Fruit fly (Drosophila melanogaster) whole organism, embryonic: ENCODE measurements around the gene CG10194.

ENCODE experiments used
- Bgb ChIP-seq: fragments of 200-800 bp; sonication (Bioruptor generic); IDR thresholded peaks from 2 replicates; pipeline ENCODE4 v1.3.6; 2022; ENCODE audit warnings: missing biosample characterization, missing genetic modification characterization; ENCODE audit not compliant: partially characterized antibody
- CG10267 ChIP-seq: fragments of 200-800 bp; sonication (Bioruptor generic); optimal IDR thresholded peaks from 2 replicates; lab custom pipeline; 2018; ENCODE audit warnings: missing biosample characterization, mild to moderate bottlenecking, missing genetic modification characterization, moderate library complexity
- CG12659 ChIP-seq: fragments of 200-800 bp; sonication (Bioruptor generic); optimal IDR thresholded peaks from 3 replicates; lab custom pipeline; 2017; ENCODE audit warnings: mild to moderate bottlenecking, missing biosample characterization, missing genetic modification reagents, missing genetic modification characterization
- CG14860 ChIP-seq: fragments of 200-800 bp; sonication (Bioruptor generic); IDR thresholded peaks from 3 replicates; pipeline ENCODE4 v1.3.6; 2022; ENCODE audit warnings: missing biosample characterization, missing genetic modification characterization; ENCODE audit not compliant: partially characterized antibody
- CG16813 ChIP-seq: fragments of 200-800 bp; sonication (Bioruptor generic); IDR thresholded peaks from 3 replicates; pipeline ENCODE4 v1.3.6; 2022; ENCODE audit warnings: missing biosample characterization, missing genetic modification characterization; ENCODE audit not compliant: partially characterized antibody
- CG17829 ChIP-seq: fragments of 200-800 bp; optimal IDR thresholded peaks from 2 replicates; lab custom pipeline; 2019; ENCODE audit warnings: missing biosample characterization, mild to moderate bottlenecking, missing genetic modification characterization, moderate library complexity
- CG2120 ChIP-seq: fragments of 200-800 bp; sonication (Bioruptor generic); optimal IDR thresholded peaks from 3 replicates; lab custom pipeline; 2016; ENCODE audit warnings: missing biosample characterization, missing genetic modification characterization
- CG32772 ChIP-seq: fragments of 200-800 bp; sonication (Bioruptor generic); IDR thresholded peaks from 2 replicates; pipeline ENCODE4 v1.3.6; 2022; ENCODE audit warnings: missing biosample characterization, missing genetic modification characterization
- CG3726 ChIP-seq: fragments of 200-800 bp; sonication (Bioruptor generic); IDR thresholded peaks from 3 replicates; pipeline ENCODE4, ENCODE4 v1.3.6; 2022; ENCODE audit warnings: missing biosample characterization, missing genetic modification characterization
- CG4282 ChIP-seq: fragments of 200-800 bp; sonication (Bioruptor generic); optimal IDR thresholded peaks from 2 replicates; lab custom pipeline; 2016; ENCODE audit warnings: missing biosample characterization, missing genetic modification characterization
- CG4328 ChIP-seq: fragments of 200-800 bp; sonication (Bioruptor generic); optimal IDR thresholded peaks from 3 replicates; lab custom pipeline; 2017; ENCODE audit warnings: missing biosample characterization, missing genetic modification reagents, missing genetic modification characterization
- CG4360 ChIP-seq: fragments of 200-800 bp; sonication (Bioruptor generic); IDR thresholded peaks from 2 replicates; pipeline ENCODE4 v1.3.6; 2022; ENCODE audit warnings: missing biosample characterization, missing genetic modification characterization
- CG4854 ChIP-seq: fragments of 200-800 bp; sonication (Bioruptor generic); optimal IDR thresholded peaks from 2 replicates; lab custom pipeline; 2016; ENCODE audit warnings: missing biosample characterization, missing genetic modification characterization, inconsistent platforms
- CG5245 ChIP-seq: fragments of 200-800 bp; sonication (Bioruptor generic); optimal IDR thresholded peaks from 3 replicates; lab custom pipeline; 2016; ENCODE audit warnings: missing biosample characterization, missing genetic modification characterization
- CG6765 ChIP-seq: fragments of 200-800 bp; sonication (Bioruptor generic); optimal IDR thresholded peaks from 3 replicates; lab custom pipeline; 2017; ENCODE audit warnings: missing biosample characterization, mild to moderate bottlenecking, missing genetic modification characterization
- CG6854 ChIP-seq: fragments of 200-800 bp; sonication (Bioruptor generic); optimal IDR thresholded peaks from 3 replicates; lab custom pipeline; 2017; ENCODE audit warnings: missing biosample characterization, mild to moderate bottlenecking, missing genetic modification characterization
- CG7987 ChIP-seq: fragments of 200-800 bp; sonication (Bioruptor generic); optimal IDR thresholded peaks from 2 replicates; lab custom pipeline; 2018; ENCODE audit warnings: missing biosample characterization, mild to moderate bottlenecking, missing genetic modification characterization, moderate library complexity
- CG9932 ChIP-seq: fragments of 200-800 bp; sonication (Bioruptor generic); IDR thresholded peaks from 2 replicates; pipeline ENCODE4 v1.3.6; 2022; ENCODE audit warnings: missing biosample characterization, missing genetic modification characterization
- Dad ChIP-seq: fragments of 200-800 bp; sonication (Bioruptor generic); optimal IDR thresholded peaks from 3 replicates; lab custom pipeline; 2016; ENCODE audit warnings: missing biosample characterization, missing genetic modification characterization
- Deaf1 ChIP-seq: fragments of 200-800 bp; optimal IDR thresholded peaks from 3 replicates; lab custom pipeline; 2019; ENCODE audit warnings: missing biosample characterization, mild to moderate bottlenecking, missing genetic modification characterization, moderate library complexity
- Dfd ChIP-seq, 2 experiments: fragments of >200 bp; optimal IDR thresholded peaks; 2 replicates each; lab custom pipeline; 2017; ENCODE audit warnings: missing biosample characterization in 2 of 2, missing genetic modification characterization in 2 of 2
- Hmr ChIP-seq: fragments of 200-800 bp; sonication (Bioruptor generic); optimal IDR thresholded peaks from 3 replicates; lab custom pipeline; 2017; ENCODE audit warnings: mild to moderate bottlenecking, missing biosample characterization, missing genetic modification reagents, missing genetic modification characterization
- Lim3 ChIP-seq: fragments of 200-800 bp; sonication (Bioruptor generic); IDR thresholded peaks from 2 replicates; pipeline ENCODE4 v1.3.6; 2022; ENCODE audit warnings: missing biosample characterization, missing genetic modification characterization
- Med ChIP-seq: fragments of 200-800 bp; sonication (Bioruptor generic); peaks from one replicate; lab custom pipeline; 2016; ENCODE audit warnings: missing biosample characterization, missing genetic modification characterization, mild to moderate bottlenecking, inconsistent platforms, moderate library complexity
- Nf-YB ChIP-seq: fragments of 200-800 bp; sonication (Bioruptor generic); optimal IDR thresholded peaks from 3 replicates; lab custom pipeline; 2019; ENCODE audit warnings: missing biosample characterization, mild to moderate bottlenecking, missing genetic modification characterization, moderate library complexity
- Sin3A ChIP-seq: fragments of >200 bp; optimal IDR thresholded peaks from 2 replicates; lab custom pipeline; 2018
- Sry-β ChIP-seq: fragments of 200-800 bp; sonication (Bioruptor generic); optimal IDR thresholded peaks from 2 replicates; lab custom pipeline; 2018; ENCODE audit warnings: missing biosample characterization, mild to moderate bottlenecking, missing genetic modification characterization, moderate library complexity
- al ChIP-seq: fragments of 200-800 bp; sonication (Bioruptor generic); IDR thresholded peaks from 2 replicates; pipeline ENCODE4 v1.3.6; 2022; ENCODE audit warnings: missing biosample characterization, missing genetic modification characterization
- ara ChIP-seq: fragments of 200-800 bp; sonication (Bioruptor generic); IDR thresholded peaks from 2 replicates; pipeline ENCODE4 v1.3.6; 2022; ENCODE audit warnings: missing biosample characterization, missing genetic modification characterization
- bbx ChIP-seq: fragments of 200-800 bp; sonication (Bioruptor generic); IDR thresholded peaks from 2 replicates; pipeline ENCODE4 v1.3.6; 2022; ENCODE audit warnings: missing biosample characterization, missing genetic modification characterization; ENCODE audit not compliant: partially characterized antibody
- esg ChIP-seq: fragments of 200-800 bp; sonication (Bioruptor generic); conservative IDR thresholded peaks from 2 replicates; pipeline ENCODE4 v1.3.6; 2022; ENCODE audit warnings: missing biosample characterization, missing genetic modification characterization
- fu2 ChIP-seq: fragments of 200-800 bp; sonication (Bioruptor generic); optimal IDR thresholded peaks from 2 replicates; lab custom pipeline; 2016; ENCODE audit warnings: missing biosample characterization, missing genetic modification characterization
- grau ChIP-seq: fragments of 200-800 bp; optimal IDR thresholded peaks from 3 replicates; lab custom pipeline; 2019; ENCODE audit warnings: missing biosample characterization, mild to moderate bottlenecking, missing genetic modification characterization, moderate library complexity
- grn ChIP-seq: fragments of 200-800 bp; sonication (Bioruptor generic); optimal IDR thresholded peaks from 3 replicates; lab custom pipeline; 2017; ENCODE audit warnings: missing biosample characterization, missing genetic modification characterization
- jumu ChIP-seq: fragments of 200-800 bp; sonication (Bioruptor generic); optimal IDR thresholded peaks from 3 replicates; lab custom pipeline; 2016; ENCODE audit warnings: missing biosample characterization, missing genetic modification characterization
- klu ChIP-seq: fragments of 200-800 bp; sonication (Bioruptor generic); IDR thresholded peaks from 2 replicates; pipeline ENCODE4 v1.3.6; 2022; ENCODE audit warnings: missing biosample characterization, missing genetic modification characterization
- lmd ChIP-seq: fragments of 200-800 bp; sonication (Bioruptor generic); IDR thresholded peaks from 2 replicates; pipeline ENCODE4 v1.3.6; 2022; ENCODE audit warnings: missing biosample characterization, missing genetic modification characterization
- peb ChIP-seq: fragments of 200-800 bp; sonication (Bioruptor generic); IDR thresholded peaks from 2 replicates; pipeline ENCODE4 v1.3.6; 2022; ENCODE audit warnings: missing biosample characterization, missing genetic modification characterization
- pfk ChIP-seq: fragments of 200-800 bp; sonication (Bioruptor generic); optimal IDR thresholded peaks from 2 replicates; lab custom pipeline; 2018; ENCODE audit warnings: missing biosample characterization, mild to moderate bottlenecking, missing genetic modification characterization, moderate library complexity
- pho ChIP-seq: fragments of 200-800 bp; sonication (Bioruptor generic); optimal IDR thresholded peaks from 2 replicates; lab custom pipeline; 2016; ENCODE audit warnings: missing biosample characterization, missing genetic modification characterization
- psq ChIP-seq: fragments of 200-800 bp; sonication (Bioruptor generic); optimal IDR thresholded peaks from 2 replicates; lab custom pipeline; 2017; ENCODE audit warnings: missing biosample characterization, missing genetic modification characterization
- sima ChIP-seq: fragments of 200-800 bp; sonication (Bioruptor generic); optimal IDR thresholded peaks from 2 replicates; lab custom pipeline; 2016; ENCODE audit warnings: missing biosample characterization, missing genetic modification characterization
- sisA ChIP-seq: fragments of 200-800 bp; sonication (Bioruptor generic); IDR thresholded peaks from 2 replicates; pipeline ENCODE4 v1.3.6; 2022; ENCODE audit warnings: missing biosample characterization, missing genetic modification characterization
- slbo ChIP-seq: fragments of 200-800 bp; sonication (Bioruptor generic); IDR thresholded peaks from 2 replicates; pipeline ENCODE4 v1.3.6; 2022; ENCODE audit warnings: missing biosample characterization, missing genetic modification characterization
- sna ChIP-seq: fragments of 200-800 bp; sonication (Bioruptor generic); IDR thresholded peaks from 2 replicates; pipeline ENCODE4 v1.3.6; 2022; ENCODE audit warnings: missing biosample characterization, missing genetic modification characterization; ENCODE audit not compliant: partially characterized antibody
- sob ChIP-seq: fragments of 200-800 bp; sonication (Bioruptor generic); IDR thresholded peaks from 2 replicates; pipeline ENCODE4 v1.3.6; 2022; ENCODE audit warnings: missing biosample characterization, missing genetic modification characterization
- tup ChIP-seq: fragments of 200-800 bp; sonication (Bioruptor generic); optimal IDR thresholded peaks from 2 replicates; lab custom pipeline; 2016; ENCODE audit warnings: missing biosample characterization, mild to moderate bottlenecking, missing genetic modification characterization, moderate library complexity
- tx ChIP-seq: fragments of 200-800 bp; sonication (Bioruptor generic); optimal IDR thresholded peaks from 2 replicates; lab custom pipeline; 2016; ENCODE audit warnings: missing biosample characterization, missing genetic modification characterization
- usp ChIP-seq: fragments of >200 bp; optimal IDR thresholded peaks from 2 replicates; lab custom pipeline; 2017; ENCODE audit warnings: missing biosample characterization, missing genetic modification characterization
- vnd ChIP-seq: fragments of 200-800 bp; sonication (Bioruptor generic); IDR thresholded peaks from 3 replicates; pipeline ENCODE4 v1.3.6; 2022; ENCODE audit warnings: missing biosample characterization, missing genetic modification characterization; ENCODE audit not compliant: partially characterized antibody

CG10194 gene

DNA sequence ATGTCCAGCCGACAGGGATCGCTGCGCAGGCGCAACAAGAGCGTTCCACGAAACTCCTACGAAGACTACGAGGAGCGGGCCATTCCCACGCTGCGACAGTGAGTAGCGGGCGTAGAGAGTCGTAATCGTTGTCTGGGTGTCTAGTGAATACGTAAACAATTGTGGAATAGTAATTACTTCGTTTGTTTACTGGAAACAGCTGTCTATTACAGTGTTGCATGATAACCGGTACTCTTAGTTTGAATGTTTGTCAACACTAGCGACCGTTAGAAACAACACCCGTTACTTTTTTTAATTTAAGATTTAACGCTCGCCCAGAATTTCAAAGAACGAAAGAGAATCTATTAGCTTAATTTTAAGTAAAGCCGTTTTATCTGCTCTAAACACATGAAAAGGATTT lies 40.2 kb upstream of the CG10194 start, which contains the start of gene CG10165 (continued):
- TF ChIP-seq jumu (GFP tag; lab: Kevin White, UChicago) (no peak), sima (GFP tag; lab: Kevin White, UChicago) (no peak), slbo (GFP tag; lab: Robert Waterston, UW) (no peak), bbx (GFP tag; lab: Robert Waterston, UW) (no peak), CG7987 (GFP tag; lab: Kevin White, UChicago) (no peak), CG6765 (GFP tag; lab: Kevin White, UChicago) (no peak)

DNA sequence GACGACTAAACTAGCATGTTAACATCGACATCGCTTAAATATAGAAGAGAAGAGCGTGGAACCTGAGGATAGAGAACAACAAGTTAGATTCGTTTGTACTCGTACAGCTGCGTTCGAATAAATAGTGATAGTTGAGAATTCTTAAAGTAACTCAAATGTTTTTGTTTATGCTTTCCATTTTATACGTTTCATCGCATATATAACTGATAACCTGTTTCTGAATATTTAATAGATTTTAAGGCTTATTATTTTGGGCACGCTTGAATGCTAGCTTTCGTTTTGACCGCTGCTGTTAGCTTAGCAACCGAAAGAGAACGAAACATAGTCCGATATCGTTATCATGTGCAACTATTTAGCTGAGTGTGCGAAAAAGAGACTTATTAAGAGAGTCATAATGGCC lies 38.4 kb upstream of the CG10194 start:
- TF ChIP-seq CG4282 (GFP tag; lab: Kevin White, UChicago) (peak; percentile 89), sna (no peak), Dfd (GFP tag; optimal IDR thresholded peaks at IDR 0.05; lab: Kevin White, UChicago) (peak in 1 of 2 experiments; percentile 29), sisA (GFP tag; lab: Robert Waterston, UW) (peak; percentile 91), vnd (no peak), CG16813 (GFP tag; lab: Robert Waterston, UW) (no peak), psq (GFP tag; lab: Kevin White, UChicago) (peak; percentile 55), CG10267 (tag; lab: Kevin White, UChicago) (peak; percentile 86), CG9932 (GFP tag; lab: Robert Waterston, UW) (peak; percentile 98), CG32772 (GFP tag; lab: Robert Waterston, UW) (peak; percentile 93), CG4854 (GFP tag; lab: Kevin White, UChicago) (peak; percentile 94), ara (peak; percentile 90), Deaf1 (tag; lab: Kevin White, UChicago) (peak; percentile 85), CG12659 (GFP tag; lab: Kevin White, UChicago) (peak; percentile 97), al (GFP tag; lab: Robert Waterston, UW) (peak; percentile 97), CG4328 (peak; percentile 67), usp (no peak), fu2 (GFP tag; lab: Kevin White, UChicago) (peak; percentile 95), esg (GFP tag; lab: Robert Waterston, UW) (peak; percentile 93), pfk (peak; percentile 14), Hmr (GFP tag; lab: Kevin White, UChicago) (peak; percentile 99), tup (peak; percentile 89), peb (GFP tag; lab: Robert Waterston, UW) (peak; percentile 77), CG4360 (GFP tag; lab: Robert Waterston, UW) (0 out of 2 replicates have a peak, but pooled peaks have one; percentile 31), grau (tag; lab: Kevin White, UChicago) (peak; percentile 96), CG14860 (GFP tag; lab: Robert Waterston, UW) (no peak), CG2120 (peak; percentile 99), Bgb (no peak), Lim3 (GFP tag; lab: Robert Waterston, UW) (peak; percentile 79), pho (GFP tag; lab: Kevin White, UChicago) (peak; percentile 98), CG3726 (GFP tag; lab: Robert Waterston, UW) (peak; percentile 90), CG17829 (peak; percentile 87), Dad (GFP tag; lab: Kevin White, UChicago) (peak; percentile 86), tx (peak; percentile 93), CG5245 (GFP tag; lab: Kevin White, UChicago) (peak; percentile 87), Nf-YB (GFP tag; lab: Kevin White, UChicago) (peak; percentile 82), Sin3A (lab: Kevin White, UChicago) (no peak), klu (GFP tag; lab: Robert Waterston, UW) (peak; percentile 90), sob (GFP tag; lab: Robert Waterston, UW) (peak; percentile 98), grn (GFP tag; lab: Kevin White, UChicago) (peak; percentile 35), lmd (GFP tag; lab: Robert Waterston, UW) (peak; percentile 96), Sry-β (GFP tag; lab: Kevin White, UChicago) (no peak), CG6854 (GFP tag; lab: Kevin White, UChicago) (peak; percentile 96), Med (GFP tag; lab: Kevin White, UChicago) (peak; percentile 100)
